Fruit fly (Drosophila melanogaster) whole organism, embryonic: ENCODE measurements around the gene CG32137.
A peak's percentile ranks its signal among the peaks of the same experiment; 100 is the strongest.

ENCODE experiments used
- Ada2b ChIP-seq: fragments of 200-800 bp; sonication (Bioruptor generic); IDR thresholded peaks from 2 replicates; pipeline ENCODE4 v1.3.6; 2022; ENCODE audit warnings: missing biosample characterization, missing genetic modification characterization
- Atf3 ChIP-seq: fragments of 200-800 bp; sonication (Bioruptor generic); optimal IDR thresholded peaks from 3 replicates; lab custom pipeline; 2016; ENCODE audit warnings: missing biosample characterization, missing genetic modification characterization
- BEAF-32 ChIP-seq: fragments of 200-800 bp; sonication (Bioruptor generic); optimal IDR thresholded peaks from 3 replicates; lab custom pipeline; 2017; ENCODE audit warnings: missing biosample characterization, missing genetic modification characterization, mild to moderate bottlenecking, moderate library complexity, missing genetic modification reagents
- C15 ChIP-seq: fragments of 200-800 bp; sonication (Bioruptor generic); IDR thresholded peaks from 3 replicates; pipeline ENCODE4 v1.3.6; 2022; ENCODE audit warnings: missing biosample characterization, missing genetic modification characterization
- CG10209 ChIP-seq: fragments of 200-800 bp; sonication (Bioruptor generic); optimal IDR thresholded peaks from 3 replicates; lab custom pipeline; 2017; ENCODE audit warnings: missing biosample characterization, mild to moderate bottlenecking, missing genetic modification characterization, missing genetic modification reagents
- CG10274 ChIP-seq: fragments of 200-800 bp; sonication (Bioruptor generic); optimal IDR thresholded peaks from 3 replicates; lab custom pipeline; 2017; ENCODE audit warnings: missing biosample characterization, mild to moderate bottlenecking, missing genetic modification characterization
- CG10565 ChIP-seq: fragments of 200-800 bp; sonication (Bioruptor generic); optimal IDR thresholded peaks from 3 replicates; lab custom pipeline; 2016; ENCODE audit warnings: missing biosample characterization, mild to moderate bottlenecking, missing genetic modification characterization
- CG13296 ChIP-seq: fragments of 200-800 bp; sonication (Bioruptor generic); optimal IDR thresholded peaks from 3 replicates; lab custom pipeline; 2018; ENCODE audit warnings: missing biosample characterization, mild to moderate bottlenecking, missing genetic modification characterization
- CG17802 ChIP-seq: fragments of 200-800 bp; sonication (Bioruptor generic); optimal IDR thresholded peaks from 2 replicates; lab custom pipeline; 2018; ENCODE audit warnings: missing biosample characterization, mild to moderate bottlenecking, missing genetic modification characterization, moderate library complexity
- CG18011 ChIP-seq: fragments of 200-800 bp; sonication (Bioruptor generic); optimal IDR thresholded peaks from 2 replicates; lab custom pipeline; 2017; ENCODE audit warnings: missing biosample characterization, missing genetic modification characterization, mild to moderate bottlenecking, moderate library complexity, missing genotype
- CG18619 ChIP-seq: fragments of 200-800 bp; sonication (Bioruptor generic); optimal IDR thresholded peaks from 3 replicates; lab custom pipeline; 2017; ENCODE audit warnings: missing biosample characterization, mild to moderate bottlenecking, missing genetic modification characterization
- CG2202 ChIP-seq: fragments of 200-800 bp; sonication (Bioruptor generic); optimal IDR thresholded peaks from 2 replicates; lab custom pipeline; 2018; ENCODE audit warnings: missing biosample characterization, mild to moderate bottlenecking, missing genetic modification characterization
- CG6791 ChIP-seq: fragments of 200-800 bp; sonication (Bioruptor generic); IDR thresholded peaks from 3 replicates; pipeline ENCODE4 v1.3.6; 2022; ENCODE audit warnings: missing biosample characterization, missing genetic modification characterization; ENCODE audit not compliant: partially characterized antibody
- CG6854 ChIP-seq: fragments of 200-800 bp; sonication (Bioruptor generic); optimal IDR thresholded peaks from 3 replicates; lab custom pipeline; 2017; ENCODE audit warnings: missing biosample characterization, mild to moderate bottlenecking, missing genetic modification characterization
- CG7745 ChIP-seq: fragments of 200-800 bp; sonication (Bioruptor generic); optimal IDR thresholded peaks from 2 replicates; lab custom pipeline; 2018; ENCODE audit warnings: missing biosample characterization, mild to moderate bottlenecking, missing genetic modification characterization, moderate library complexity
- CG8290 ChIP-seq, 3 experiments: fragments of 200-800 bp; sonication (Bioruptor generic); optimal IDR thresholded peaks; 2 replicates each; lab custom pipeline; 2016 to 2019; ENCODE audit warnings: missing biosample characterization in 3 of 3, missing genetic modification characterization in 3 of 3, mild to moderate bottlenecking in 2 of 3, moderate library complexity in 1 of 3
- CG8944 ChIP-seq: fragments of 200-800 bp; sonication (Bioruptor generic); optimal IDR thresholded peaks from 3 replicates; lab custom pipeline; 2016; ENCODE audit warnings: missing biosample characterization, missing genetic modification characterization
- Dad ChIP-seq: fragments of 200-800 bp; sonication (Bioruptor generic); optimal IDR thresholded peaks from 3 replicates; lab custom pipeline; 2016; ENCODE audit warnings: missing biosample characterization, missing genetic modification characterization
- Dll ChIP-seq: fragments of 200-800 bp; sonication (Bioruptor generic); IDR thresholded peaks from 4 replicates; pipeline ENCODE4 v1.3.6; 2022; ENCODE audit warnings: missing biosample characterization, missing genetic modification characterization; ENCODE audit not compliant: partially characterized antibody
- Doc2 ChIP-seq: fragments of 200-800 bp; sonication (Bioruptor generic); IDR thresholded peaks from 2 replicates; pipeline ENCODE4 v1.3.6; 2022; ENCODE audit warnings: missing biosample characterization, missing genetic modification characterization
- Doc3 ChIP-seq: fragments of 200-800 bp; sonication (Bioruptor generic); IDR thresholded peaks from 3 replicates; pipeline ENCODE4 v1.3.6; 2022; ENCODE audit warnings: missing biosample characterization, missing genetic modification characterization; ENCODE audit not compliant: partially characterized antibody
- E2f1 ChIP-seq: fragments of 200-800 bp; sonication (Bioruptor generic); IDR thresholded peaks from 2 replicates; pipeline ENCODE4 v1.3.6; 2022; ENCODE audit warnings: missing biosample characterization, missing genetic modification characterization
- HmgD ChIP-seq: fragments of 200-800 bp; sonication (Bioruptor generic); optimal IDR thresholded peaks from 3 replicates; lab custom pipeline; 2016; ENCODE audit warnings: missing biosample characterization, missing genetic modification characterization
- Hmr ChIP-seq: fragments of 200-800 bp; sonication (Bioruptor generic); optimal IDR thresholded peaks from 3 replicates; lab custom pipeline; 2017; ENCODE audit warnings: mild to moderate bottlenecking, missing biosample characterization, missing genetic modification reagents, missing genetic modification characterization
- Mes4 ChIP-seq: fragments of 200-800 bp; sonication (Bioruptor generic); optimal IDR thresholded peaks from 2 replicates; lab custom pipeline; 2016; ENCODE audit warnings: missing biosample characterization, missing genetic modification characterization
- NC2β ChIP-seq: fragments of 200-800 bp; sonication (Bioruptor generic); optimal IDR thresholded peaks from 2 replicates; lab custom pipeline; 2016; ENCODE audit warnings: missing biosample characterization, missing genetic modification characterization
- Nf-YA ChIP-seq: fragments of 200-800 bp; sonication (Bioruptor generic); IDR thresholded peaks from 2 replicates; pipeline ENCODE4 v1.3.6; 2022; ENCODE audit warnings: missing biosample characterization, missing genetic modification characterization
- NfI ChIP-seq: fragments of 200-800 bp; sonication (Bioruptor generic); optimal IDR thresholded peaks from 3 replicates; lab custom pipeline; 2018; ENCODE audit warnings: missing biosample characterization, mild to moderate bottlenecking, missing genetic modification characterization, moderate library complexity
- Scr ChIP-seq: fragments of 200-800 bp; sonication (Bioruptor generic); IDR thresholded peaks from 2 replicates; pipeline ENCODE4 v1.3.6; 2022; ENCODE audit warnings: missing biosample characterization, missing genetic modification characterization; ENCODE audit not compliant: partially characterized antibody
- Sry-β ChIP-seq: fragments of 200-800 bp; sonication (Bioruptor generic); optimal IDR thresholded peaks from 2 replicates; lab custom pipeline; 2018; ENCODE audit warnings: missing biosample characterization, mild to moderate bottlenecking, missing genetic modification characterization, moderate library complexity
- Xrp1 ChIP-seq: fragments of 200-800 bp; sonication (Bioruptor generic); IDR thresholded peaks from 2 replicates; pipeline ENCODE4 v1.3.6; 2022; ENCODE audit warnings: missing biosample characterization, missing genetic modification characterization
- ac ChIP-seq: fragments of 200-800 bp; sonication (Bioruptor generic); optimal IDR thresholded peaks from 3 replicates; lab custom pipeline; 2017; ENCODE audit warnings: missing biosample characterization, mild to moderate bottlenecking, missing genetic modification characterization
- ap ChIP-seq: fragments of 200-800 bp; sonication (Bioruptor generic); IDR thresholded peaks from 2 replicates; pipeline ENCODE4 v1.3.6; 2022; ENCODE audit warnings: missing biosample characterization, missing genetic modification characterization
- bcd ChIP-seq: fragments of 200-800 bp; sonication (Bioruptor generic); optimal IDR thresholded peaks from 2 replicates; lab custom pipeline; 2017; ENCODE audit warnings: missing biosample characterization, mild to moderate bottlenecking, missing genetic modification characterization
- bigmax ChIP-seq: fragments of 200-800 bp; sonication (Bioruptor generic); optimal IDR thresholded peaks from 2 replicates; lab custom pipeline; 2018; ENCODE audit warnings: missing biosample characterization, mild to moderate bottlenecking, missing genetic modification characterization
- bsh ChIP-seq, 2 experiments: fragments of 200-800 bp; sonication (Bioruptor generic); optimal IDR thresholded peaks; 2 replicates each; lab custom pipeline; 2017 to 2018; ENCODE audit warnings: mild to moderate bottlenecking in 2 of 2, missing biosample characterization in 2 of 2, missing genetic modification characterization in 2 of 2, moderate library complexity in 1 of 2
- fd64A ChIP-seq: fragments of 200-800 bp; sonication (Bioruptor generic); optimal IDR thresholded peaks from 3 replicates; lab custom pipeline; 2018; ENCODE audit warnings: missing biosample characterization, mild to moderate bottlenecking, missing genetic modification characterization
- grn ChIP-seq: fragments of 200-800 bp; sonication (Bioruptor generic); optimal IDR thresholded peaks from 3 replicates; lab custom pipeline; 2017; ENCODE audit warnings: missing biosample characterization, missing genetic modification characterization
- ham ChIP-seq: fragments of 200-800 bp; sonication (Bioruptor generic); IDR thresholded peaks from 2 replicates; pipeline ENCODE4 v1.3.6; 2022; ENCODE audit warnings: missing biosample characterization, missing genetic modification characterization
- insv ChIP-seq, 2 experiments: fragments of 200-800 bp; sonication (Bioruptor generic); optimal IDR thresholded peaks; 3 replicates each; lab custom pipeline; 2016 to 2018; ENCODE audit warnings: missing biosample characterization in 2 of 2, missing genetic modification characterization in 2 of 2
- kah ChIP-seq: fragments of 200-800 bp; sonication (Bioruptor generic); optimal IDR thresholded peaks from 2 replicates; lab custom pipeline; 2018; ENCODE audit warnings: missing biosample characterization, mild to moderate bottlenecking, missing genetic modification characterization
- mam ChIP-seq: fragments of 200-800 bp; sonication (Bioruptor generic); optimal IDR thresholded peaks from 3 replicates; lab custom pipeline; 2016; ENCODE audit warnings: missing biosample characterization, missing genetic modification characterization
- nau ChIP-seq: fragments of 200-800 bp; sonication (Bioruptor generic); optimal IDR thresholded peaks from 3 replicates; lab custom pipeline; 2017; ENCODE audit warnings: missing biosample characterization, mild to moderate bottlenecking, missing genetic modification characterization, missing genetic modification reagents
- nerfin-1 ChIP-seq: fragments of 200-800 bp; sonication (Bioruptor generic); optimal IDR thresholded peaks from 3 replicates; lab custom pipeline; 2019; ENCODE audit warnings: missing biosample characterization, mild to moderate bottlenecking, missing genetic modification characterization, moderate library complexity
- p53 ChIP-seq: fragments of 200-800 bp; sonication (Bioruptor generic); optimal IDR thresholded peaks from 2 replicates; lab custom pipeline; 2016; ENCODE audit warnings: missing biosample characterization, missing genetic modification characterization
- pb ChIP-seq: fragments of 200-800 bp; sonication (Bioruptor generic); optimal IDR thresholded peaks from 3 replicates; lab custom pipeline; 2016; ENCODE audit warnings: missing biosample characterization, missing genetic modification characterization
- shn ChIP-seq: fragments of 200-800 bp; sonication (Bioruptor generic); optimal IDR thresholded peaks from 3 replicates; lab custom pipeline; 2016; ENCODE audit warnings: missing biosample characterization, missing genetic modification characterization
- stc ChIP-seq: fragments of 200-800 bp; sonication (Bioruptor generic); IDR thresholded peaks from 2 replicates; pipeline ENCODE4 v1.3.6; 2022; ENCODE audit warnings: missing biosample characterization, missing genetic modification characterization
- vnd ChIP-seq: fragments of 200-800 bp; sonication (Bioruptor generic); IDR thresholded peaks from 3 replicates; pipeline ENCODE4 v1.3.6; 2022; ENCODE audit warnings: missing biosample characterization, missing genetic modification characterization; ENCODE audit not compliant: partially characterized antibody
- vvl ChIP-seq: fragments of 200-800 bp; sonication (Bioruptor generic); IDR thresholded peaks from 2 replicates; pipeline ENCODE4 v1.3.6; 2022; ENCODE audit warnings: missing biosample characterization, missing genetic modification characterization

CG32137 gene

DNA sequence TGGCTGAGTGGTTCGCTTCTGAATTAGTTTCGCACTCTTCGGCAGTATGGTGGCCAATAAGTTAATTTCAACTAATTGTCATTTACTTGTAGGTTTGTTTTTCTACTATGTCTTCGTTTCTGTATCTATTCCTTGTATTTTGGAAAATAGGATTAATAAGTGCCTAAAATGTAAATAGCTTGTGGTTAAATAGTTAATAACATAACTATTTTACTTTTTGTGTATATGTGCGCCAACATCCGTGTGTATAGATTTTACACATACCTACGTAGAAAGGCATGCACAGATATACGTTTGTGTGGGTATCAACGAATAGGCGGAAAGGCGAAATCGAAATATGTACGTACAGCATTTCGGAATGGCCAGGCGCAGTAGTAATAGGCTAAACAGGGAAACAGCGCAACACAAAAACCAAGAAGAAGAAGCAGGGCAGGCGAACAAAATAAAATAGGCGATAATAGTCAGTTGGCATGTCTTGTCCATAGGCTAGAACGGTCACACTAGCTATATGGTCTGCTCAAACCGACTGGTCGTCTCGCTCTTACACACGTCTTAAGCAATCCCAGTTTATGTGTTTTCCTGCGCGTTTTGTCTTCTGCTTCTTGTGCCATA, 63.6 kb downstream of the CG32137 start (continued):
- TF ChIP-seq CG10209 (GFP tag; lab: Kevin White, UChicago) (no peak), Ada2b (GFP tag; lab: Robert Waterston, UW) (no peak), Dll (no peak), HmgD (peak; percentile 62), E2f1 (no peak), CG6854 (no peak), CG10565 (GFP tag; lab: Kevin White, UChicago) (no peak), Doc2 (GFP tag; lab: Robert Waterston, UW) (no peak), bcd (GFP tag; lab: Kevin White, UChicago) (no peak), Mes4 (GFP tag; lab: Kevin White, UChicago) (no peak), Dad (no peak), p53 (no peak), CG17802 (tag; lab: Kevin White, UChicago) (no peak), vnd (GFP tag; lab: Robert Waterston, UW) (no peak), pb (GFP tag; lab: Kevin White, UChicago) (no peak), mam (GFP tag; lab: Kevin White, UChicago) (no peak), CG13296 (GFP tag; lab: Kevin White, UChicago) (no peak), insv (GFP tag; optimal IDR thresholded peaks at IDR 0.05; lab: Kevin White, UChicago) (no peak), CG2202 (tag; lab: Kevin White, UChicago) (no peak), ac (GFP tag; lab: Kevin White, UChicago) (no peak), Xrp1 (GFP tag; lab: Robert Waterston, UW) (no peak), shn (no peak), CG18011 (GFP tag; lab: Kevin White, UChicago) (no peak), CG7745 (tag; lab: Kevin White, UChicago) (peak; percentile 2), Nf-YA (GFP tag; lab: Robert Waterston, UW) (no peak), nerfin-1 (tag; lab: Kevin White, UChicago) (peak; percentile 71), stc (GFP tag; lab: Robert Waterston, UW) (no peak), Scr (GFP tag; lab: Robert Waterston, UW) (peak; percentile 19; the same call in 1 of the 2 replicates), NfI (GFP tag; lab: Kevin White, UChicago) (no peak), Atf3 (GFP tag; lab: Kevin White, UChicago) (no peak), CG8290 (GFP tag; optimal IDR thresholded peaks at IDR 0.05; lab: Kevin White, UChicago) (no peak), CG8290 (tag; optimal IDR thresholded peaks at IDR 0.05; lab: Kevin White, UChicago) (peak in 1 of 2 experiments; percentile 75), CG18619 (GFP tag; lab: Kevin White, UChicago) (peak; percentile 11), Sry-β (GFP tag; lab: Kevin White, UChicago) (no peak), bigmax (GFP tag; lab: Kevin White, UChicago) (no peak), bsh (GFP tag; optimal IDR thresholded peaks at IDR 0.05; lab: Kevin White, UChicago) (no peak), C15 (GFP tag; lab: Robert Waterston, UW) (no peak), BEAF-32 (GFP tag; lab: Kevin White, UChicago) (peak; percentile 13), CG8944 (GFP tag; lab: Kevin White, UChicago) (no peak), vvl (GFP tag; lab: Robert Waterston, UW) (peak; percentile 54), CG6791 (GFP tag; lab: Robert Waterston, UW) (no peak), Hmr (GFP tag; lab: Kevin White, UChicago) (no peak), grn (GFP tag; lab: Kevin White, UChicago) (no peak), ap (no peak), CG10274 (no peak), Doc3 (no peak), kah (GFP tag; lab: Kevin White, UChicago) (no peak), fd64A (GFP tag; lab: Kevin White, UChicago) (no peak), nau (GFP tag; lab: Kevin White, UChicago) (no peak), NC2β (GFP tag; lab: Kevin White, UChicago) (peak; percentile 6), ham (no peak)
